Worm (Caenorhabditis elegans) whole organism, early embryonic: ENCODE data around the gene C17H12.10.

Experiments
- B0310.2 ChIP-seq: sonication (generic microtip); optimal IDR thresholded peaks from 2 replicates; lab custom pipeline; 2016; ENCODE audit warnings: mild to moderate bottlenecking, missing genetic modification characterization, missing compliant biosample characterization
- F13C5.2 ChIP-seq: sonication (generic microtip); optimal IDR thresholded peaks from 2 replicates; lab custom pipeline; 2017; ENCODE audit warnings: mild to moderate bottlenecking, missing genetic modification characterization, inconsistent platforms, missing compliant biosample characterization
- aly-1 ChIP-seq: sonication (generic microtip); optimal IDR thresholded peaks from 2 replicates; lab custom pipeline; 2016; ENCODE audit warnings: missing genetic modification characterization, missing compliant biosample characterization
- ama-1 ChIP-seq: fragments of 150-350 bp; optimal IDR thresholded peaks from 2 replicates; lab custom pipeline; 2014
- ceh-13 ChIP-seq: fragments of 200-800 bp; sonication (Bioruptor generic); optimal IDR thresholded peaks from 2 replicates; lab custom pipeline; 2018; ENCODE audit warnings: mild to moderate bottlenecking, missing genetic modification characterization, missing compliant biosample characterization
- ceh-36 ChIP-seq: sonication (generic microtip); optimal IDR thresholded peaks from 2 replicates; lab custom pipeline; 2016; ENCODE audit warnings: missing genetic modification characterization, inconsistent platforms, missing compliant biosample characterization
- ets-7 ChIP-seq: sonication (generic microtip); optimal IDR thresholded peaks from 2 replicates; lab custom pipeline; 2016; ENCODE audit warnings: missing genotype, missing genetic modification characterization, missing compliant biosample characterization
- flt-1 ChIP-seq: fragments of 200-800 bp; sonication (Bioruptor generic); IDR thresholded peaks from 2 replicates; pipeline ENCODE4 v1.3.6; 2022; ENCODE audit warnings: missing genetic modification characterization, missing compliant biosample characterization
- hmbx-1 ChIP-seq: sonication (generic microtip); optimal IDR thresholded peaks from 2 replicates; lab custom pipeline; 2016; ENCODE audit warnings: mild to moderate bottlenecking, missing genetic modification characterization, missing compliant biosample characterization
- hmg-4 ChIP-seq: fragments of 200-800 bp; sonication (Bioruptor generic); optimal IDR thresholded peaks from 2 replicates; lab custom pipeline; 2018; ENCODE audit warnings: mild to moderate bottlenecking, missing genetic modification characterization, missing compliant biosample characterization
- hnd-1 ChIP-seq: sonication (generic microtip); optimal IDR thresholded peaks from 2 replicates; lab custom pipeline; 2016; ENCODE audit warnings: missing genetic modification characterization, missing compliant biosample characterization
- pes-1 ChIP-seq: fragments of 200-800 bp; sonication (Bioruptor generic); IDR thresholded peaks from 2 replicates; pipeline ENCODE4 v1.3.6; 2022; ENCODE audit warnings: missing genetic modification reagents, missing genetic modification characterization, missing compliant biosample characterization
- scrt-1 ChIP-seq: fragments of 200-800 bp; sonication (Bioruptor generic); IDR thresholded peaks from 2 replicates; pipeline ENCODE4 v1.3.6; 2022; ENCODE audit warnings: missing genetic modification characterization, missing compliant biosample characterization
- sea-1 ChIP-seq: fragments of 200-800 bp; sonication (Bioruptor generic); conservative IDR thresholded peaks from 2 replicates; pipeline ENCODE4 v1.3.6; 2022; ENCODE audit warnings: missing genetic modification characterization, missing compliant biosample characterization
- tbx-11 ChIP-seq: fragments of 200-800 bp; sonication (Bioruptor generic); IDR thresholded peaks from 2 replicates; pipeline ENCODE4 v1.3.6; 2022; ENCODE audit warnings: missing genetic modification characterization, missing compliant biosample characterization
- tbx-37 ChIP-seq: fragments of 200-800 bp; sonication (Bioruptor generic); conservative IDR thresholded peaks from 2 replicates; pipeline ENCODE4 v1.3.6; 2022; ENCODE audit warnings: missing genetic modification reagents, missing genetic modification characterization, missing compliant biosample characterization
- tra-4 ChIP-seq: sonication (generic microtip); optimal IDR thresholded peaks from 2 replicates; lab custom pipeline; 2017; ENCODE audit warnings: missing genetic modification characterization, missing compliant biosample characterization

The C17H12.10 gene

DNA sequence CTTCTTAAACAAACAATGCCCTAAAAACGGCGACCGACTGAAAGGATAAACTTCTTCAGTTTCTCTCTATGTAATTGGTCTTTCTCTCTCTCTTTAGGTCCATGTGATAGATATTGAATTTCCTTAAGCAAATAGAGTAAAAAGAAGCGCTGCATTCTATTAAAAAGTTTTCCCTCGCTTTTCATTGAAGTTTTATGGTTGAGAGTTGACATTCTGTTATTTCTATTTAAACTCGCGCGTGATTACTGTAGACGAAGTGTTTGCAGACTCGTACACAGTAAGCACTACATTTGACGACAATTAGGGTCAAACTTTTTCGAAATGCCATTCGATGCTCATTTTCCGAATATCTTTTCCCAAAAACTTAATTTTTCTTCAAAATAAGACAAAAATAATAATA lies 29.4 kb upstream of the C17H12.10 start:
- TF ChIP-seq tbx-37 (GFP tag; lab: Robert Waterston, UW) (no peak), hmbx-1 (no peak), pes-1 (GFP tag; lab: Robert Waterston, UW) (no peak), F13C5.2 (tag; lab: Kevin White, UChicago) (no peak), scrt-1 (GFP tag; lab: Robert Waterston, UW) (no peak), hnd-1 (tag; lab: Kevin White, UChicago) (no peak), hmg-4 (no peak), flt-1 (GFP tag; lab: Robert Waterston, UW) (no peak), ama-1 (lab: Kevin White, UChicago) (no peak), B0310.2 (tag; lab: Kevin White, UChicago) (no peak)

DNA sequence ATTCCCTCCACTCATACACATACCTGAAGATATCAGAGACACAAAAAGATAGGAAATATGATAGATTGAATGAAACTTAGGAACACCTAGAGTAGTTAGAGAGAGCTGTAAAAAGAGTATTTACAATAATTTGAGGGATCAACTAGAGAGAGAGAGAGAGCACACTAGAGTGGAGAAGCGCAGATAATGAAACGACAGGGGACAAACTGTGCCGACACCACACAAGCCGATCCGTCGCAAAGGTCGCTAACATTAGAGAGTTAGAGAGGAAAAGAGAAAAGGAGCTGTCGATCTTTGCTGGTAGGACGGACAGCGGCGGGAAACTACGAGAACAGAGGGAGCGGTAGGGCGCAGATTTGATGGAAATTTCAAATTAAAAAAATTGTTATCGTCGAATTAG lies 21.4 kb upstream of the C17H12.10 start, which contains the start of gene dyci-1:
Gene dyci-1, minus strand, starts transcription at position 122 of the 400 bp plus-strand sequence.
- TF ChIP-seq hnd-1 (tag; lab: Kevin White, UChicago) = no peak
- TF ChIP-seq ets-7 (tag; lab: Kevin White, UChicago) = no peak
- TF ChIP-seq hmbx-1 = no peak
- no peak for TF ChIP-seq pes-1 (GFP tag; lab: Robert Waterston, UW)

DNA sequence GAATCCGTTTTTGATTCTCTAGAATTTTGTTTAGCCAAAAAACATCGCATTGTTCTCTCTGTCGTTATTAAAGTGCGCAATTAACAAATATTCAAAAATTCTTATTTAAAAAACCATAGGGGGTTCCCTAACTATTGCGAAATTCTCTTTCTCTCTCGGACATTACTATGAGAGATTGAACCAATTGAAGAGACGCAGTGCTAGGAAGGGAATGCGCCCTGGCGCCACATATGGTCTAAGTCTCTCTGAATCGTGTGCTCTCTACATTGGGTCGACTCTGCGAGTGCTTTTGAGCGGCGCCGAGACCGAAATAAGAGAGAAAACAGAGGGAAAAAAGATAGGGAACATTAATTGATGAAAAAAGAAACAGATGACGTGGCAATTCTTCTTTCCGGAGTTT lies 20.7 kb upstream of the C17H12.10 start:
- TF ChIP-seq tbx-37 (GFP tag; lab: Robert Waterston, UW) (no peak), sea-1 (GFP tag; lab: Robert Waterston, UW) (no peak), aly-1 (tag; lab: Kevin White, UChicago) (no peak), pes-1 (GFP tag; lab: Robert Waterston, UW) (no peak), tbx-11 (GFP tag; lab: Robert Waterston, UW) (no peak), tra-4 (no peak), ceh-13 (GFP tag; lab: Kevin White, UChicago) (no peak), ceh-36 (tag; lab: Kevin White, UChicago) (no peak), ama-1 (lab: Kevin White, UChicago) (no peak), scrt-1 (GFP tag; lab: Robert Waterston, UW) (no peak)

DNA sequence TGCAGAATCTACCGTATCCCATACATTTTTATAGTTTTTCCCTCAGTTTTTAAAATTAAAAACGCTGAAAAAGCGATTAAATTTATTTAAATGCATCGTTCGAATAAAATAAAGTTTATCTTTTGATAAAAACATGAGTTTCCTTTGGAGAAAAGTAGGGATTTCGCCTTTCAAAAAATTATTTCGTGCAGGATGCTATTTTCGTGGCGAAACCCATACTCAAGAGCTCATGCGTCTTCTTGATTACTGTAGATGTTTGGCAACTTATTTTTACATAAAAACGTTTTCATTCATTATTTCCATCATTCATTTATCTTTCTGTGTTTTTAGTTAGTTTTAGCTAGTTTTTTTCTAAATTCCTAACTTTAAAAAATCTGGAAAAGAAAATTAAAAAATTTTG lies 16.6 kb upstream of the C17H12.10 start:
- no peak for TF ChIP-seq ama-1 (lab: Kevin White, UChicago)
- TF ChIP-seq ceh-36 (tag; lab: Kevin White, UChicago) = no peak
- TF ChIP-seq tbx-37 (GFP tag; lab: Robert Waterston, UW) = no peak

DNA sequence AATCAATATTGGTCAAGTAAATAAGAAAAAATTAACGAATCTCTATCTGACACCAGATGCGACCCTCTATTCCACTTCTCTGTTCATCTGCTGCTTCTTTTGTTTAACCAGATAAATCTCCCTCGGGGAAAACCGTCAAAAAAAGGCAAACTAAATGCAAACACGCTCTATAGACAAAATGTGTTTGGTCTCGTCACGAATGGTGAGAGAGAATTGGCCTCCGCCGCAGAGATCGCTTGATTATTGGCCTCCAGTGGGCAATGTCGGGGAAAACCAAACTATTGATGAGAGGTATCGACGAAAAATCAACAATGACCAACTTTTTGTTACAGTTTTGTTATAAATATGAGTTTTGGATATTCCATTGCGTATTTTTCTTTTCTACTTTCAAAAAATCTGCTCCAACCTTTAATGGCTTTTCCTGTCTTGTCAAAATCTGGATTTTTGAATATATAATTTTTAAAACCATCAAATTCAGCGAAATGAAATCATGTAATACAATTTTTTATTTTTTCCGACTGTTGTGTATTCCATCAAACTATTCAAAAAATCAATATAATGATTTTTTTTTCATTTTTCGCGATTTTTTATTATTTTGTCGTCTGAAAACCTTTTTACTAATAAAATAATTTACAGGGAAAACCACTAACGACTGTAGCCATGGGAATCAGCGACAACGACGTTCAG lies 16.0 kb upstream of the C17H12.10 start, which contains the start of the genes C17H12.2 and vha-8:
Gene C17H12.2, minus strand, starts transcription at position 51 of the 687 bp plus-strand sequence.
Gene vha-8, plus strand, starts transcription at position 637 of the 687 bp plus-strand sequence.
- no peak for TF ChIP-seq ama-1 (lab: Kevin White, UChicago)
- TF ChIP-seq hnd-1 (tag; lab: Kevin White, UChicago) = no peak
- no peak for TF ChIP-seq B0310.2 (tag; lab: Kevin White, UChicago)
- TF ChIP-seq flt-1 (GFP tag; lab: Robert Waterston, UW) = 0 out of 2 replicates have a peak, but pooled peaks have one; percentile 38
- TF ChIP-seq pes-1 (GFP tag; lab: Robert Waterston, UW) = no peak
- TF ChIP-seq ceh-13 (GFP tag; lab: Kevin White, UChicago) = no peak
- peak; percentile 48 for TF ChIP-seq hmg-4
- peak; percentile 58 for TF ChIP-seq F13C5.2 (tag; lab: Kevin White, UChicago)
- no peak for TF ChIP-seq hmbx-1
- no peak for TF ChIP-seq scrt-1 (GFP tag; lab: Robert Waterston, UW)
- TF ChIP-seq ets-7 (tag; lab: Kevin White, UChicago) = no peak
- no peak for TF ChIP-seq tbx-11 (GFP tag; lab: Robert Waterston, UW)
- no peak for TF ChIP-seq ceh-36 (tag; lab: Kevin White, UChicago)
- 0 out of 2 replicates have a peak, but pooled peaks have one; percentile 15 for TF ChIP-seq tbx-37 (GFP tag; lab: Robert Waterston, UW)
- no peak for TF ChIP-seq aly-1 (tag; lab: Kevin White, UChicago)
- TF ChIP-seq sea-1 (GFP tag; lab: Robert Waterston, UW) = 0 out of 2 replicates have a peak, but pooled peaks have one; percentile 13
- TF ChIP-seq tra-4 = no peak

DNA sequence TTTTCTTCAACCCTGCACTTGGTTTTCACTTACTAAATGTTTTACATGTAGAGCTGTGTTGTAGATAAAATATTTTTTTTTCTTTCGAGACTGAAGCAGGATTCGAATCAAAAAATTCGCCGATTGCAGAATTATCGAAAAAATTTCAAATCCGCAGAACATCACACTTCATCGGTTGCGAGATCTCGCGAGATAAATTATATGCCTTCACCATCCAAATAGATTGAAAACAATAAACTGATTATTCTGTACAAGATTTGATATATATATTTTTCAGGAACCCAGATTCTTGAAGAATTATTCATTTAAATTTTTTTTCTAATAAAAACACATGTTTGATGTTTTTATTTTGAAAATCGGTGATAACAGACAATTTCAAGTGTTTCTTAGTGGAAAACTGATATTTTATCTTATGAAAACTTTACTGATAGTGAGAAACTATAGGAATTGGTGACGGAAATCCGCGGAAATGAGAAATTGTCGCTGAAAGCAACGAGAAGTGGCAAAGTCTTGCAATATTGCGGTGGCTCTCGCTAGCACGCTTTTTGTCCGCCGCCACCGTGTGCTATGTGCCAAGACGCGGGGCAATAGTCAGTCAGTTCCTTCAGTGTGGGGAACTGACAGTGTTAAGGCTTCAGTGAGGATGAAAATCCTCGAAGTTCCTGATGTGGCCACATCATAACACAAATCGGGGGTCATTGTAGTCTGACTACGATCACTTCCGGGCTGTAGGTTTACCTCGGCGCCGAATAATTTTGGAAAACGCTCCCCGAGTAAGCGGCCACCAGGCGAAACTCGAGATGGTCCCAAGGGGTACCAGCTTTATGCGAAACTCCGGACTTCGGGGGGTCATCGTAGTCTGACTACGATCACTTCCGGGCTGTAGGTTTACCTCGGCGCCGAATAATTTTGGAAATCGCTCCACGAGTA lies 14.0 kb upstream of the C17H12.10 start:
- TF ChIP-seq B0310.2 (tag; lab: Kevin White, UChicago) (no peak), tbx-11 (GFP tag; lab: Robert Waterston, UW) (no peak), flt-1 (GFP tag; lab: Robert Waterston, UW) (no peak), aly-1 (tag; lab: Kevin White, UChicago) (no peak), scrt-1 (GFP tag; lab: Robert Waterston, UW) (no peak), hnd-1 (tag; lab: Kevin White, UChicago) (no peak), ets-7 (tag; lab: Kevin White, UChicago) (no peak), ceh-36 (tag; lab: Kevin White, UChicago) (no peak), hmg-4 (no peak), pes-1 (GFP tag; lab: Robert Waterston, UW) (no peak), tbx-37 (GFP tag; lab: Robert Waterston, UW) (no peak), tra-4 (no peak)
